Worm (Caenorhabditis elegans) whole organism, L4 larva: ENCODE results near the gene snpc-3.4.

Experiments used
- ama-1 ChIP-seq: fragments of 150-350 bp; optimal IDR thresholded peaks from 2 replicates; lab custom pipeline; 2014; ENCODE audit warnings: inconsistent platforms, mixed read lengths
- arid-1 ChIP-seq: fragments of 200-800 bp; sonication (Bioruptor generic); conservative IDR thresholded peaks from 2 replicates; pipeline ENCODE4 v1.3.6; 2022; ENCODE audit warnings: missing genetic modification reagents, missing genetic modification characterization, missing compliant biosample characterization
- attf-4 ChIP-seq: sonication (generic microtip); optimal IDR thresholded peaks from 3 replicates; lab custom pipeline; 2017; ENCODE audit warnings: missing biosample characterization, missing genetic modification characterization
- cey-2 ChIP-seq: sonication (generic microtip); optimal IDR thresholded peaks from 3 replicates; lab custom pipeline; 2017; ENCODE audit warnings: missing genetic modification characterization, mild to moderate bottlenecking, missing compliant biosample characterization, antibody characterized with exemption, borderline replicate concordance; ENCODE audit not compliant: insufficient read depth
- lin-13 ChIP-seq: fragments of 150-350 bp; optimal IDR thresholded peaks from 2 replicates; lab custom pipeline; 2014; ENCODE audit warnings: missing biosample characterization, missing genetic modification reagents, missing genetic modification characterization
- nhr-77 ChIP-seq: fragments of 150-350 bp; optimal IDR thresholded peaks from 2 replicates; lab custom pipeline; 2014; ENCODE audit warnings: missing biosample characterization, missing genetic modification characterization
- unc-130 ChIP-seq: sonication (generic microtip); optimal IDR thresholded peaks from 2 replicates; lab custom pipeline; 2016; ENCODE audit warnings: missing genetic modification reagents, missing genetic modification characterization, missing compliant biosample characterization

ce11 chrIII:4013061-4013460 lies 6.8 kb upstream of the snpc-3.4 start:
- TF ChIP-seq unc-130 (no peak), attf-4 (tag; lab: Kevin White, UChicago) (no peak), lin-13 (no peak), nhr-77 (no peak), ama-1 (lab: Kevin White, UChicago) (no peak), arid-1 (no peak), cey-2 (tag; lab: Kevin White, UChicago) (no peak)
